Fruit fly (Drosophila melanogaster): ENCODE results near the gene CG32262.
A peak's percentile ranks its signal among the peaks of the same experiment; 100 is the strongest.

The CG32262 gene

DNA sequence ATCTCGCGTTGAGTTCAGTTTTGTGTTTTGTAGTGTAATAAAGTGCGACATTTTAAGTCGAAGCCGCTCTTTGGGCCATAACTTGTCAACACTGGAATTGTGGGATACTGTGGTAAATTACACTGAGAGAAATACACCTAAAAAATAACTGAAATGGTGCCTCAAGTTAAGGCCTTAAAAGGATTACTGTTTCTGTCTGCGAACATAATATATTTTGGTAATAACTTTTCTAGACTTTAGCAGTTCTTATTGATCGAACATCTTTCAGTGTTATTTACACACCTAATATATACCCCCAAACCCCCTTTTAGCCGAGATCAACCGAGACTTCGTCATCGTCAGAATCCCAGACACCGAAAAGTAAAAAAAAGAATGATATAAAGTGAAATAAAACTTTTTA lies 41.9 kb upstream of the CG32262 start (continued):
- no peak for TF ChIP-seq CG16813 (GFP tag; IDR thresholded peaks at IDR 0.05; ENCODE audit: partially characterized antibody)
- TF ChIP-seq BEAF-32 (GFP tag; optimal IDR thresholded peaks at IDR 0.05), result no peak
- TF ChIP-seq CG12071 (GFP tag; optimal IDR thresholded peaks at IDR 0.05), result no peak
- no peak for TF ChIP-seq Trl (optimal IDR thresholded peaks at IDR 0.05)
- peak; percentile 4 for TF ChIP-seq Trl (GFP tag; optimal IDR thresholded peaks at IDR 0.05)
- peak; percentile 0 for TF ChIP-seq CG6654 (GFP tag; optimal IDR thresholded peaks at IDR 0.05)
- no peak for TF ChIP-seq Ets97D (GFP tag; optimal IDR thresholded peaks at IDR 0.05)
- no peak for TF ChIP-seq sob (GFP tag; IDR thresholded peaks at IDR 0.05)
- TF ChIP-seq ac (GFP tag; optimal IDR thresholded peaks at IDR 0.05), result no peak
- TF ChIP-seq mam (GFP tag; optimal IDR thresholded peaks at IDR 0.05), result peak; percentile 22
- TF ChIP-seq CG10565 (GFP tag; optimal IDR thresholded peaks at IDR 0.05), result no peak
- no peak for TF ChIP-seq gro (GFP tag; optimal IDR thresholded peaks at IDR 0.05)
- peak; percentile 24 for TF ChIP-seq lab (GFP tag; optimal IDR thresholded peaks at IDR 0.05)
- no peak for TF ChIP-seq CG3726 (GFP tag; IDR thresholded peaks at IDR 0.05)
- no peak for TF ChIP-seq esg (GFP tag; conservative IDR thresholded peaks at IDR 0.05)
- TF ChIP-seq sna (GFP tag; IDR thresholded peaks at IDR 0.05; ENCODE audit: partially characterized antibody), result no peak
- no peak for TF ChIP-seq danr (GFP tag; IDR thresholded peaks at IDR 0.05)
- no peak for TF ChIP-seq slou (GFP tag; optimal IDR thresholded peaks at IDR 0.05)
- TF ChIP-seq Sox100B (GFP tag; optimal IDR thresholded peaks at IDR 0.05), result peak; percentile 7
- TF ChIP-seq Jarid2 (GFP tag; optimal IDR thresholded peaks at IDR 0.05), result no peak
- TF ChIP-seq Xbp1 (GFP tag; optimal IDR thresholded peaks at IDR 0.05), result peak; percentile 45
- no peak for TF ChIP-seq Usf (GFP tag; optimal IDR thresholded peaks at IDR 0.05)
- TF ChIP-seq CHES-1-like (GFP tag; optimal IDR thresholded peaks at IDR 0.05), result peak; percentile 7
- TF ChIP-seq CG1602 (GFP tag; optimal IDR thresholded peaks at IDR 0.05), result no peak
- no peak for TF ChIP-seq fd64A (GFP tag; optimal IDR thresholded peaks at IDR 0.05)
- no peak for TF ChIP-seq fru (optimal IDR thresholded peaks at IDR 0.05)
- no peak for TF ChIP-seq NC2α (GFP tag; optimal IDR thresholded peaks at IDR 0.05)
- TF ChIP-seq bsh (GFP tag; optimal IDR thresholded peaks at IDR 0.05), result peak in 1 of 2 experiments; percentile 76
- TF ChIP-seq p53 (GFP tag; optimal IDR thresholded peaks at IDR 0.05), result peak; percentile 20
- TF ChIP-seq CG10543 (GFP tag; optimal IDR thresholded peaks at IDR 0.05), result no peak
- TF ChIP-seq tup (GFP tag; optimal IDR thresholded peaks at IDR 0.05), result no peak
- no peak for TF ChIP-seq CG7372 (GFP tag; IDR thresholded peaks at IDR 0.05)
- TF ChIP-seq Lim3 (GFP tag; IDR thresholded peaks at IDR 0.05), result no peak
- TF ChIP-seq CG13287 (GFP tag; IDR thresholded peaks at IDR 0.05; ENCODE audit: partially characterized antibody), result no peak
- TF ChIP-seq amos (GFP tag; IDR thresholded peaks at IDR 0.05; ENCODE audit: partially characterized antibody), result no peak
- no peak for TF ChIP-seq CG3838 (GFP tag; optimal IDR thresholded peaks at IDR 0.05)
- peak; percentile 68 for TF ChIP-seq CG18262 (tag; optimal IDR thresholded peaks at IDR 0.05)
- TF ChIP-seq zfh1 (GFP tag; IDR thresholded peaks at IDR 0.05), result peak; percentile 60; the same call in 1 of the 3 replicates
- no peak for TF ChIP-seq Oaz (GFP tag; IDR thresholded peaks at IDR 0.05)
- TF ChIP-seq Atf-2 (GFP tag; optimal IDR thresholded peaks at IDR 0.05), result peak; percentile 0
- TF ChIP-seq CG1603 (tag; optimal IDR thresholded peaks at IDR 0.05), result peak; percentile 70
- TF ChIP-seq CG7928 (GFP tag; optimal IDR thresholded peaks at IDR 0.05), result no peak
- TF ChIP-seq CG1529 (GFP tag; optimal IDR thresholded peaks at IDR 0.05), result peak; percentile 16
- no peak for TF ChIP-seq chn (GFP tag; optimal IDR thresholded peaks at IDR 0.05)
- no peak for TF ChIP-seq CG15073 (GFP tag; optimal IDR thresholded peaks at IDR 0.05)
- no peak for TF ChIP-seq bigmax (GFP tag; optimal IDR thresholded peaks at IDR 0.05)
- peak; percentile 52 for TF ChIP-seq CG31441 (GFP tag; IDR thresholded peaks at IDR 0.05)
- TF ChIP-seq onecut (GFP tag; IDR thresholded peaks at IDR 0.05), result no peak
- TF ChIP-seq E2f2 (GFP tag; IDR thresholded peaks at IDR 0.05), result no peak
- TF ChIP-seq CG8765 (GFP tag; IDR thresholded peaks at IDR 0.05), result no peak
- TF ChIP-seq CrebB (tag; optimal IDR thresholded peaks at IDR 0.05), result no peak
- TF ChIP-seq run (tag; optimal IDR thresholded peaks at IDR 0.05), result no peak
- TF ChIP-seq E2f1 (GFP tag; IDR thresholded peaks at IDR 0.05), result no peak
